Fruit fly (Drosophila melanogaster): Measurements from ENCODE around the gene CtIP.
A peak's percentile ranks its signal among the peaks of the same experiment; 100 is the strongest.

Gene CtIP

DNA sequence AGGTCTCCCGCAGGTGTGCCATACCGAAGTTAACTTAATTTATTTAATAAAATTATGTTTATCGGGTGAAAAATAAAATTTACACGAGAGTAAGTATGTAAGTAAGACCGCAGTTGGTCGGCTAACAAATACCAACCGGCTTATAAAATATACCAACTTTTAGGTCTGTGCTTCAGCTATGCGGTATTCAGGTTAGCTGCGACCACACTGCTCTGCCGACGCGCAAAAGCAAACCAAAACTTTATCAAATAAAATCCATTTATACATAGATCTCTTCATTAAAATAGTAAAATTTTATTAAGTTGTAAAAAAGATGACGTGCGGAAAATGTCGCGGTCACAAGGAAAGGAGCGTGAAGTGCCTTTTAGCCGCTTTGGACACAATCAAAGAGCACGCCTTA lies at the start of gene CtIP, which contains the start of gene mRpL15:
Gene CtIP, plus strand, starts transcription at position 182 of the 400 bp plus-strand sequence.
Gene mRpL15, minus strand, starts transcription at position 141 of the 400 bp plus-strand sequence.
- TF ChIP-seq Hr38 (GFP tag; optimal IDR thresholded peaks at IDR 0.05) (no peak), esn (GFP tag; optimal IDR thresholded peaks at IDR 0.05) (peak; percentile 16), CG4318 (GFP tag; optimal IDR thresholded peaks at IDR 0.05) (no peak), Eip93F (GFP tag; optimal IDR thresholded peaks at IDR 0.05) (peak; percentile 25)

DNA sequence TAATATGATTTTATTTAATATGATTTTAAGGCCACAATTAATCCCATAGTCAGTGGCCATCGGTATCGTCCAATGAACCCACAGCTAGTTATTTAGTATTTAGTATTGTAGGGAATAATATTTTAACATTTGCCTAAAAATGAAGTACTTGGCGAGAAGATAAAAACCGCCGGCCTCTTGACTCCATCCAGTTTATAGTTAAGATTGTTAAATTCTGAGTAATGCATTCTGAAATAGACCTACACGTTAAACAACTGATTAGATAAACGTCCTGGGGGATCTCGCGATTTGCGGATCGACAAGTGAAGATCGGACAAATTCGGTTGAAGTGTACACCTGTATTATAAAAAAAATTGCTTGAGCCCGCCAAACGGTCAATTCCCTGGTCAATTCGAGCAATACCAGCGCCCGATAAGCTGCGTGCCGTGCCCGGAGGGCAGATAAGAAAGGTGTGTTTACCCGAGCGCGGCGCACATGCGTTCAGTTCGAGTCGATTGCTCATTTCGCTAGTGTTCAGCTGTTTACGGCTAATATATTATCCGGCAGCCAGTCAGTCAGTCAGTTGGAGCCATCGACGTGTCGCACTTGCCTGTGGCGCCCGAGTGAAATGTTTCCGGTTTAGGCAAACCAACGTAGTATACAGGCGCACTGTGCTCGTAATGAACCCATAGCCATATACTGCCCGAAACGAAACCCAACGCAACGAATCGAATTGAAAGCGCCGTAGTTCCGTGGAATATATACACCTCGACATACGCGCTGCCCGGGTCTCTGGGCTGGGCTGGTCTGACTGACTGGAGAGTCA lies 48.8 kb upstream of the CtIP start:
- TF ChIP-seq Eip78C (GFP tag): peak; percentile 24
- TF ChIP-seq CG8632 (GFP tag; optimal IDR thresholded peaks at IDR 0.05): no peak
- peak; percentile 23; the same call in 1 of the 3 replicates for TF ChIP-seq CG6163 (GFP tag; IDR thresholded peaks at IDR 0.05)
- TF ChIP-seq svp (GFP tag): peak; percentile 88
- no peak for TF ChIP-seq CG6276 (GFP tag; optimal IDR thresholded peaks at IDR 0.05)
- peak; percentile 26 for TF ChIP-seq fkh (GFP tag; optimal IDR thresholded peaks at IDR 0.05)
- TF ChIP-seq vri (GFP tag; optimal IDR thresholded peaks at IDR 0.05): peak; percentile 44

DNA sequence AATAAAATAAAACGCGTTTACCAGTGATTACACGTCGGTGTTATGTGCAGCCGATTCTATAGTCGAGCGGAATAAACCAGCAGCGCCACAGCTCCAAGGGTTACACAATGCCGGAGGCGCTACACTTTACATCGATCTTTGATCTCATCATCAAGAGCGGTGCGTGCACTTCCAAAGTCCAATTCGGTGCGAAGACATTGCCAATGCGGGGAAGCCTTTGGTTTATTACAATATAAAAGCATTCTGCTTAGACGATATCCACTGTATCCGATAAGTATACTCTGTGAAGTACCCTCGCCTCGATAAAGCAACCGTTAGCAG lies 48.2 kb upstream of the CtIP start:
- TF ChIP-seq CG6808 (GFP tag; optimal IDR thresholded peaks at IDR 0.05): peak; percentile 62
- no peak for TF ChIP-seq CG4318 (GFP tag; optimal IDR thresholded peaks at IDR 0.05)
- no peak for TF ChIP-seq CG6163 (GFP tag; IDR thresholded peaks at IDR 0.05)
- TF ChIP-seq CG8319 (GFP tag; optimal IDR thresholded peaks at IDR 0.05): no peak
- no peak for TF ChIP-seq pdm3 (GFP tag; optimal IDR thresholded peaks at IDR 0.05)
- TF ChIP-seq Eip75B (GFP tag; optimal IDR thresholded peaks at IDR 0.05): no peak
- TF ChIP-seq CG6276 (GFP tag; optimal IDR thresholded peaks at IDR 0.05): peak; percentile 43
- TF ChIP-seq Eip78C (GFP tag): peak; percentile 27
- peak; percentile 18 for TF ChIP-seq spab (GFP tag; optimal IDR thresholded peaks at IDR 0.05)
- TF ChIP-seq ss (GFP tag; optimal IDR thresholded peaks at IDR 0.05): peak in 1 of 2 experiments; percentile 68
- TF ChIP-seq fkh (GFP tag; optimal IDR thresholded peaks at IDR 0.05): no peak
- TF ChIP-seq achi (GFP tag; optimal IDR thresholded peaks at IDR 0.05): no peak
- no peak for TF ChIP-seq Ets21C (GFP tag; optimal IDR thresholded peaks at IDR 0.05)
- no peak for TF ChIP-seq dac (GFP tag; optimal IDR thresholded peaks at IDR 0.05)
- TF ChIP-seq CG1621 (tag; optimal IDR thresholded peaks at IDR 0.05): peak; percentile 3
- peak; percentile 49 for TF ChIP-seq CG9139 (GFP tag; optimal IDR thresholded peaks at IDR 0.05)
- TF ChIP-seq CG8119 (GFP tag; IDR thresholded peaks at IDR 0.05): 0 out of 3 replicates have a peak, but pooled peaks have one; percentile 16
- TF ChIP-seq CG34406 (GFP tag; optimal IDR thresholded peaks at IDR 0.05): no peak
- TF ChIP-seq eg (GFP tag; IDR thresholded peaks at IDR 0.05): no peak
- TF ChIP-seq dsx (GFP tag; optimal IDR thresholded peaks at IDR 0.05; ENCODE audit: poor library complexity, severe bottlenecking): no peak

- TF ChIP-seq Hr39 (GFP tag; optimal IDR thresholded peaks at IDR 0.05) (peak; percentile 24), Hr38 (GFP tag; optimal IDR thresholded peaks at IDR 0.05) (no peak), Lpt (GFP tag; optimal IDR thresholded peaks at IDR 0.05) (no peak), pdm3 (GFP tag; optimal IDR thresholded peaks at IDR 0.05) (no peak), CG3032 (tag; optimal IDR thresholded peaks at IDR 0.05) (no peak), eg (GFP tag; IDR thresholded peaks at IDR 0.05) (no peak), OdsH (GFP tag; optimal IDR thresholded peaks at IDR 0.05) (no peak), CG6808 (GFP tag; optimal IDR thresholded peaks at IDR 0.05) (no peak), dac (GFP tag; optimal IDR thresholded peaks at IDR 0.05) (no peak), fkh (GFP tag; optimal IDR thresholded peaks at IDR 0.05) (peak; percentile 51), Eip78C (GFP tag) (peak; percentile 41), CG31627 (GFP tag; optimal IDR thresholded peaks at IDR 0.05) (peak; percentile 25), CG6792 (GFP tag; optimal IDR thresholded peaks at IDR 0.05) (no peak), svp (GFP tag) (peak; percentile 91), fd59A (GFP tag; optimal IDR thresholded peaks at IDR 0.05) (no peak), CG4318 (GFP tag; optimal IDR thresholded peaks at IDR 0.05) (no peak), CG32006 (GFP tag; optimal IDR thresholded peaks at IDR 0.05) (no peak), CG8319 (GFP tag; optimal IDR thresholded peaks at IDR 0.05) (peak; percentile 3), CG1621 (tag; optimal IDR thresholded peaks at IDR 0.05) (no peak), vri (GFP tag; optimal IDR thresholded peaks at IDR 0.05) (peak; percentile 63), CG6163 (GFP tag; IDR thresholded peaks at IDR 0.05) (no peak), Sox15 (GFP tag; optimal IDR thresholded peaks at IDR 0.05) (no peak), cyc (GFP tag; optimal IDR thresholded peaks at IDR 0.05) (no peak), CG10631 (GFP tag; optimal IDR thresholded peaks at IDR 0.05) (no peak), Ets96B (tag; optimal IDR thresholded peaks at IDR 0.05) (no peak), CG8119 (GFP tag; IDR thresholded peaks at IDR 0.05) (no peak), topi (GFP tag; optimal IDR thresholded peaks at IDR 0.05) (no peak), achi (GFP tag; optimal IDR thresholded peaks at IDR 0.05) (no peak), Blimp-1 (GFP tag; optimal IDR thresholded peaks at IDR 0.05) (no peak), Eip75B (GFP tag; optimal IDR thresholded peaks at IDR 0.05) (no peak), Eip93F (GFP tag; optimal IDR thresholded peaks at IDR 0.05) (no peak), CG9139 (GFP tag; optimal IDR thresholded peaks at IDR 0.05) (no peak), CG34406 (GFP tag; optimal IDR thresholded peaks at IDR 0.05) (no peak), ss (GFP tag; optimal IDR thresholded peaks at IDR 0.05) (no peak), CG3919 (GFP tag; optimal IDR thresholded peaks at IDR 0.05) (no peak)
Measured at dm6 chr3L:20388983-20389382, 47.1 kb upstream of the CtIP start.
